Fruit fly (Drosophila melanogaster) whole organism, embryonic: ENCODE measurements around the gene CG2841.

Experiments used
- Ada2b ChIP-seq: fragments of 200-800 bp; sonication (Bioruptor generic); IDR thresholded peaks from 2 replicates; pipeline ENCODE4 v1.3.6; 2022; ENCODE audit warnings: missing biosample characterization, missing genetic modification characterization
- B-H2 ChIP-seq: fragments of 200-800 bp; sonication (Bioruptor generic); optimal IDR thresholded peaks from 2 replicates; lab custom pipeline; 2018; ENCODE audit warnings: missing biosample characterization, mild to moderate bottlenecking, missing genetic modification characterization
- BtbVII ChIP-seq: fragments of 200-800 bp; sonication (Bioruptor generic); optimal IDR thresholded peaks from 3 replicates; lab custom pipeline; 2017; ENCODE audit warnings: missing biosample characterization, mild to moderate bottlenecking, missing genetic modification characterization
- CG10267 ChIP-seq: fragments of 200-800 bp; sonication (Bioruptor generic); optimal IDR thresholded peaks from 2 replicates; lab custom pipeline; 2018; ENCODE audit warnings: missing biosample characterization, mild to moderate bottlenecking, missing genetic modification characterization, moderate library complexity
- CG10654 ChIP-seq: fragments of 200-800 bp; sonication (Bioruptor generic); optimal IDR thresholded peaks from 2 replicates; lab custom pipeline; 2016; ENCODE audit warnings: missing biosample characterization, missing genetic modification characterization
- CG11247 ChIP-seq: fragments of 200-800 bp; sonication (Bioruptor generic); IDR thresholded peaks from 2 replicates; pipeline ENCODE4 v1.3.6; 2022; ENCODE audit warnings: missing biosample characterization, missing genetic modification characterization
- CG11723 ChIP-seq: fragments of 200-800 bp; sonication (Bioruptor generic); optimal IDR thresholded peaks from 2 replicates; lab custom pipeline; 2017; ENCODE audit warnings: missing biosample characterization, mild to moderate bottlenecking, missing genetic modification characterization
- CG1233 ChIP-seq: fragments of 200-800 bp; sonication (Bioruptor generic); optimal IDR thresholded peaks from 4 replicates; lab custom pipeline; 2018; ENCODE audit warnings: missing biosample characterization, mild to moderate bottlenecking, missing genetic modification characterization
- CG13424 ChIP-seq: fragments of 200-800 bp; sonication (Bioruptor generic); optimal IDR thresholded peaks from 2 replicates; lab custom pipeline; 2019; ENCODE audit warnings: missing biosample characterization, mild to moderate bottlenecking, missing genetic modification characterization, moderate library complexity
- CG3995 ChIP-seq: fragments of 200-800 bp; sonication (Bioruptor generic); optimal IDR thresholded peaks from 3 replicates; lab custom pipeline; 2016; ENCODE audit warnings: missing biosample characterization, missing genetic modification characterization
- CG4820 ChIP-seq: fragments of 200-800 bp; sonication (Bioruptor generic); optimal IDR thresholded peaks from 3 replicates; lab custom pipeline; 2016; ENCODE audit warnings: missing biosample characterization, missing genetic modification characterization
- CG7839 ChIP-seq: fragments of 200-800 bp; sonication (Bioruptor generic); optimal IDR thresholded peaks from 3 replicates; lab custom pipeline; 2018; ENCODE audit warnings: missing biosample characterization, mild to moderate bottlenecking, missing genetic modification characterization, moderate library complexity
- CG8924 ChIP-seq: fragments of 200-800 bp; optimal IDR thresholded peaks from 3 replicates; lab custom pipeline; 2019; ENCODE audit warnings: missing biosample characterization, mild to moderate bottlenecking, missing genetic modification characterization, moderate library complexity
- CG9437 ChIP-seq: fragments of 200-800 bp; sonication (Bioruptor generic); optimal IDR thresholded peaks from 2 replicates; lab custom pipeline; 2018; ENCODE audit warnings: missing biosample characterization, mild to moderate bottlenecking, missing genetic modification characterization
- CG9727 ChIP-seq: fragments of 200-800 bp; sonication (Bioruptor generic); optimal IDR thresholded peaks from 3 replicates; lab custom pipeline; 2017; ENCODE audit warnings: missing biosample characterization, mild to moderate bottlenecking, missing genetic modification characterization
- CoRest ChIP-seq: fragments of 200-800 bp; sonication (Bioruptor generic); optimal IDR thresholded peaks from 3 replicates; lab custom pipeline; 2018; ENCODE audit warnings: missing biosample characterization, mild to moderate bottlenecking, missing genetic modification characterization, moderate library complexity
- Doc3 ChIP-seq: fragments of 200-800 bp; sonication (Bioruptor generic); IDR thresholded peaks from 3 replicates; pipeline ENCODE4 v1.3.6; 2022; ENCODE audit warnings: missing biosample characterization, missing genetic modification characterization; ENCODE audit not compliant: partially characterized antibody
- H2.0 ChIP-seq: fragments of 200-800 bp; sonication (Bioruptor generic); IDR thresholded peaks from 2 replicates; pipeline ENCODE4 v1.3.6; 2022; ENCODE audit warnings: missing biosample characterization, missing genetic modification characterization
- Hmr ChIP-seq: fragments of 200-800 bp; sonication (Bioruptor generic); optimal IDR thresholded peaks from 3 replicates; lab custom pipeline; 2017; ENCODE audit warnings: mild to moderate bottlenecking, missing biosample characterization, missing genetic modification reagents, missing genetic modification characterization
- MESR4 ChIP-seq: fragments of 200-800 bp; sonication (Bioruptor generic); optimal IDR thresholded peaks from 2 replicates; lab custom pipeline; 2018; ENCODE audit warnings: missing biosample characterization, mild to moderate bottlenecking, missing genetic modification characterization, moderate library complexity
- MTF-1 ChIP-seq: fragments of 200-800 bp; sonication (Bioruptor generic); optimal IDR thresholded peaks from 2 replicates; lab custom pipeline; 2018; ENCODE audit warnings: missing biosample characterization, mild to moderate bottlenecking, missing genetic modification characterization, borderline replicate concordance
- Meics ChIP-seq: fragments of 200-800 bp; sonication (Bioruptor generic); optimal IDR thresholded peaks from 2 replicates; lab custom pipeline; 2017; ENCODE audit warnings: missing biosample characterization, mild to moderate bottlenecking, missing genetic modification characterization
- Sox100B ChIP-seq: fragments of 200-800 bp; sonication (Bioruptor generic); optimal IDR thresholded peaks from 3 replicates; lab custom pipeline; 2018; ENCODE audit warnings: missing biosample characterization, mild to moderate bottlenecking, missing genetic modification characterization
- Sox102F ChIP-seq: fragments of 200-800 bp; sonication (Bioruptor generic); optimal IDR thresholded peaks from 2 replicates; lab custom pipeline; 2018; ENCODE audit warnings: missing biosample characterization, mild to moderate bottlenecking, missing genetic modification characterization, moderate library complexity
- cato ChIP-seq: fragments of 200-800 bp; sonication (Bioruptor generic); optimal IDR thresholded peaks from 2 replicates; lab custom pipeline; 2016; ENCODE audit warnings: missing biosample characterization, missing genetic modification characterization, borderline replicate concordance
- cg ChIP-seq: fragments of 200-800 bp; sonication (Bioruptor generic); optimal IDR thresholded peaks from 3 replicates; lab custom pipeline; 2019; ENCODE audit warnings: missing biosample characterization, mild to moderate bottlenecking, missing genetic modification characterization, moderate library complexity
- chinmo ChIP-seq: fragments of 200-800 bp; sonication (Bioruptor generic); IDR thresholded peaks from 4 replicates; pipeline ENCODE4 v1.3.6; 2022; ENCODE audit warnings: missing biosample characterization, missing genetic modification characterization; ENCODE audit not compliant: partially characterized antibody
- corto ChIP-seq: fragments of 200-800 bp; sonication (Bioruptor generic); optimal IDR thresholded peaks from 2 replicates; lab custom pipeline; 2016; ENCODE audit warnings: missing biosample characterization, mild to moderate bottlenecking, missing genetic modification characterization, moderate library complexity
- croc ChIP-seq: fragments of 200-800 bp; sonication (Bioruptor generic); conservative IDR thresholded peaks from 3 replicates; pipeline ENCODE4 v1.3.6; 2022; ENCODE audit warnings: missing biosample characterization, missing genetic modification characterization
- crp ChIP-seq, 2 experiments: fragments of 200-800 bp; sonication (Bioruptor generic); optimal IDR thresholded peaks; 2 replicates in 1 of 2; 3 replicates in 1 of 2; lab custom pipeline; 2017; ENCODE audit warnings: missing biosample characterization in 2 of 2, missing genetic modification characterization in 2 of 2, mild to moderate bottlenecking in 1 of 2, moderate library complexity in 1 of 2
- fd102C ChIP-seq: fragments of 200-800 bp; sonication (Bioruptor generic); optimal IDR thresholded peaks from 2 replicates; lab custom pipeline; 2018; ENCODE audit warnings: missing biosample characterization, mild to moderate bottlenecking, missing genetic modification characterization, moderate library complexity
- fd64A ChIP-seq: fragments of 200-800 bp; sonication (Bioruptor generic); optimal IDR thresholded peaks from 3 replicates; lab custom pipeline; 2018; ENCODE audit warnings: missing biosample characterization, mild to moderate bottlenecking, missing genetic modification characterization
- gsb-n ChIP-seq: fragments of 200-800 bp; sonication (Bioruptor generic); optimal IDR thresholded peaks from 3 replicates; lab custom pipeline; 2018; ENCODE audit warnings: missing biosample characterization, mild to moderate bottlenecking, missing genetic modification characterization
- jumu ChIP-seq: fragments of 200-800 bp; sonication (Bioruptor generic); optimal IDR thresholded peaks from 3 replicates; lab custom pipeline; 2016; ENCODE audit warnings: missing biosample characterization, missing genetic modification characterization
- kay ChIP-seq: fragments of 200-800 bp; sonication (Bioruptor generic); optimal IDR thresholded peaks from 2 replicates; lab custom pipeline; 2016; ENCODE audit warnings: missing biosample characterization, missing genetic modification characterization
- lbe ChIP-seq: fragments of 200-800 bp; sonication (Bioruptor generic); optimal IDR thresholded peaks from 2 replicates; lab custom pipeline; 2016; ENCODE audit warnings: missing biosample characterization, mild to moderate bottlenecking, missing genetic modification characterization
- peb ChIP-seq: fragments of 200-800 bp; sonication (Bioruptor generic); IDR thresholded peaks from 2 replicates; pipeline ENCODE4 v1.3.6; 2022; ENCODE audit warnings: missing biosample characterization, missing genetic modification characterization
- pfk ChIP-seq: fragments of 200-800 bp; sonication (Bioruptor generic); optimal IDR thresholded peaks from 2 replicates; lab custom pipeline; 2018; ENCODE audit warnings: missing biosample characterization, mild to moderate bottlenecking, missing genetic modification characterization, moderate library complexity
- salm ChIP-seq: fragments of 200-800 bp; sonication (Bioruptor generic); optimal IDR thresholded peaks from 2 replicates; lab custom pipeline; 2018; ENCODE audit warnings: missing biosample characterization, mild to moderate bottlenecking, missing genetic modification characterization
- schlank ChIP-seq: fragments of 200-800 bp; sonication (Bioruptor generic); optimal IDR thresholded peaks from 2 replicates; lab custom pipeline; 2018; ENCODE audit warnings: missing biosample characterization, mild to moderate bottlenecking, missing genetic modification characterization
- seq ChIP-seq: fragments of 200-800 bp; sonication (Bioruptor generic); IDR thresholded peaks from 2 replicates; pipeline ENCODE4 v1.3.6; 2022; ENCODE audit warnings: missing biosample characterization, missing genetic modification characterization
- slou ChIP-seq: fragments of 200-800 bp; sonication (Bioruptor generic); optimal IDR thresholded peaks from 3 replicates; lab custom pipeline; 2016; ENCODE audit warnings: missing biosample characterization, missing genetic modification characterization
- slp2 ChIP-seq: fragments of 200-800 bp; sonication (Bioruptor generic); optimal IDR thresholded peaks from 2 replicates; lab custom pipeline; 2016; ENCODE audit warnings: missing biosample characterization, missing genetic modification characterization
- sob ChIP-seq: fragments of 200-800 bp; sonication (Bioruptor generic); IDR thresholded peaks from 2 replicates; pipeline ENCODE4 v1.3.6; 2022; ENCODE audit warnings: missing biosample characterization, missing genetic modification characterization
- sr ChIP-seq: fragments of 200-800 bp; sonication (Bioruptor generic); IDR thresholded peaks from 3 replicates; pipeline ENCODE4 v1.3.6; 2022; ENCODE audit warnings: missing biosample characterization, missing genetic modification characterization
- sug ChIP-seq: fragments of 200-800 bp; optimal IDR thresholded peaks from 2 replicates; lab custom pipeline; 2019; ENCODE audit warnings: missing biosample characterization, mild to moderate bottlenecking, missing genetic modification characterization, moderate library complexity
- tup ChIP-seq: fragments of 200-800 bp; sonication (Bioruptor generic); optimal IDR thresholded peaks from 2 replicates; lab custom pipeline; 2016; ENCODE audit warnings: missing biosample characterization, mild to moderate bottlenecking, missing genetic modification characterization, moderate library complexity
- tx ChIP-seq: fragments of 200-800 bp; sonication (Bioruptor generic); optimal IDR thresholded peaks from 2 replicates; lab custom pipeline; 2016; ENCODE audit warnings: missing biosample characterization, missing genetic modification characterization

CG2841 gene

DNA sequence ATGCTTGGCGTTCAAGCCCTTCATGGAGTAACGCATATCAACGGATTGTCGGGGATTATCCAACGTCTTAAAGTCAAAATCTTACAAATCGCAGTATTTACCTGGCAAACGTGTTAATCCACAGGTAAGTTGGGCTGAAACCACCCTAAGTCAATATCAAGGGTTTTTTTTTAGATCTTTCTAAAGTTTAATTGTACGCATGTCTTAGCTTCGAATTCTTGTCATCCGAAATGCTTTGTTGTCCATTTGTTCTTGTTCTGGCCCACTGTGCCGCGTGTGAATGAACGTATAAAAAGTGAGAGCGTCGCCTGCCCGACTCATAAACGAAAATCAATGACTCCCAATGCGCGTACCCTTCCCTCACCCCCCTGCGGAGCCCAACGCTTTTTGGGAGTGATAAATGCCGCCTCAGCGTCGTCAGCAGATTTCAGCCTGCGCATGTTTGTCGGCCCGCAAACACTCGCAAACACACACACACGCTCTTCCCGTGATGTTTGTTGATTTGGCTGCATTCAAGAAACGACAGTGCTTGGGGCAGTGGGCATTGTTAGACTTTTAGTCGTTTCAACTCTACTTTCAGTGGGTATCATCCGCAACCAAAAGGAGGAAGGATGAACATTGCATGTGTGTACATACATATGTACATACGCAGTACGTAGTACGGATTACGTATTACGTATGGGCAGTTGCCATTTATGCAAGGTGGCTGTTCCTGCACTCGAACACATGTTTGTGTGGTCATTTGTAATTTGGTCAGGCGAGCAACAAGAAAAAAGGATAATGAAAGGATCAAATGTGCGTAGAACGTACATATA is 69.7 kb downstream of the CG2841 start (continued):
- TF ChIP-seq gsb-n = peak; percentile 88
- peak; percentile 63 for TF ChIP-seq MTF-1 (GFP tag; lab: Kevin White, UChicago)
- TF ChIP-seq seq = peak; percentile 86
- TF ChIP-seq peb (GFP tag; lab: Robert Waterston, UW) = no peak
- no peak for TF ChIP-seq sr (GFP tag; lab: Robert Waterston, UW)
- TF ChIP-seq schlank (tag; lab: Kevin White, UChicago) = peak; percentile 73
- TF ChIP-seq CG7839 = peak; percentile 95
- peak; percentile 65 for TF ChIP-seq CG3995 (GFP tag; lab: Kevin White, UChicago)
- no peak for TF ChIP-seq MESR4 (GFP tag; lab: Kevin White, UChicago)
- TF ChIP-seq CG9727 = peak; percentile 96
- peak; percentile 95 for TF ChIP-seq BtbVII
- peak; percentile 95 for TF ChIP-seq slp2 (GFP tag; lab: Kevin White, UChicago)
- no peak for TF ChIP-seq Doc3 (GFP tag; lab: Robert Waterston, UW)
- TF ChIP-seq Ada2b = peak; percentile 70
- peak; percentile 92 for TF ChIP-seq CG4820
- TF ChIP-seq crp (GFP tag; optimal IDR thresholded peaks at IDR 0.05; lab: Kevin White, UChicago) = peak in 1 of 2 experiments; percentile 60
- peak; percentile 77 for TF ChIP-seq slou (GFP tag; lab: Kevin White, UChicago)
- peak; percentile 88 for TF ChIP-seq kay (GFP tag; lab: Kevin White, UChicago)
- TF ChIP-seq salm = peak; percentile 83
- peak; percentile 86 for TF ChIP-seq sug (tag; lab: Kevin White, UChicago)
- TF ChIP-seq CG11723 (GFP tag; lab: Kevin White, UChicago) = peak; percentile 91
- peak; percentile 71 for TF ChIP-seq B-H2 (GFP tag; lab: Kevin White, UChicago)
- peak; percentile 95 for TF ChIP-seq Meics (GFP tag; lab: Kevin White, UChicago)
- TF ChIP-seq Sox100B (GFP tag; lab: Kevin White, UChicago) = peak; percentile 97
- peak; percentile 84 for TF ChIP-seq croc (GFP tag; lab: Robert Waterston, UW)
- TF ChIP-seq Sox102F = peak; percentile 90
- TF ChIP-seq CG10267 (tag; lab: Kevin White, UChicago) = peak; percentile 87
- TF ChIP-seq chinmo (GFP tag; lab: Robert Waterston, UW) = peak; percentile 85; the same call in 3 of the 4 replicates
- TF ChIP-seq CG13424 (tag; lab: Kevin White, UChicago) = peak; percentile 94
- TF ChIP-seq CG1233 (GFP tag; lab: Kevin White, UChicago) = peak; percentile 91
- peak; percentile 41 for TF ChIP-seq cg
- peak; percentile 76 for TF ChIP-seq sob (GFP tag; lab: Robert Waterston, UW)
- no peak for TF ChIP-seq pfk (GFP tag; lab: Kevin White, UChicago)
- TF ChIP-seq jumu (GFP tag; lab: Kevin White, UChicago) = peak; percentile 96
- peak; percentile 58 for TF ChIP-seq lbe (GFP tag; lab: Kevin White, UChicago)
- TF ChIP-seq CG8924 = peak; percentile 96
- TF ChIP-seq CG9437 (GFP tag; lab: Kevin White, UChicago) = peak; percentile 84
- TF ChIP-seq tx (GFP tag; lab: Kevin White, UChicago) = peak; percentile 94
- peak; percentile 88 for TF ChIP-seq CG10654 (GFP tag; lab: Kevin White, UChicago)
- peak; percentile 97 for TF ChIP-seq CoRest (tag; lab: Kevin White, UChicago)
- TF ChIP-seq Hmr (GFP tag; lab: Kevin White, UChicago) = peak; percentile 96
- TF ChIP-seq tup = peak; percentile 58
- peak; percentile 77 for TF ChIP-seq H2.0
- no peak for TF ChIP-seq corto (GFP tag; lab: Kevin White, UChicago)
- TF ChIP-seq cato (GFP tag; lab: Kevin White, UChicago) = peak; percentile 91
- peak; percentile 42 for TF ChIP-seq fd102C
- TF ChIP-seq fd64A (GFP tag; lab: Kevin White, UChicago) = peak; percentile 87
- peak; percentile 62; the same call in 1 of the 2 replicates for TF ChIP-seq CG11247 (GFP tag; lab: Robert Waterston, UW)
